Fruit fly (Drosophila melanogaster) whole organism, prepupa: ENCODE results near the gene P5CDh2.

Experiments used
- Blimp-1 ChIP-seq: fragments of 200-800 bp; sonication (Bioruptor generic); optimal IDR thresholded peaks from 3 replicates; lab custom pipeline; 2017; ENCODE audit warnings: missing biosample characterization, missing genetic modification characterization, mild to moderate bottlenecking, moderate library complexity, missing genetic modification reagents
- CG11294 ChIP-seq: fragments of 200-800 bp; sonication (Bioruptor generic); IDR thresholded peaks from 2 replicates; pipeline ENCODE4 v1.3.6; 2022; ENCODE audit warnings: missing biosample characterization, missing genetic modification characterization
- CG11762 ChIP-seq: fragments of 200-800 bp; sonication (Bioruptor generic); optimal IDR thresholded peaks from 3 replicates; lab custom pipeline; 2016; ENCODE audit warnings: missing biosample characterization, missing genetic modification characterization; ENCODE audit not compliant: insufficient read depth
- CG11902 ChIP-seq: fragments of 200-800 bp; sonication (Bioruptor generic); optimal IDR thresholded peaks from 3 replicates; lab custom pipeline; 2016; ENCODE audit warnings: missing biosample characterization, missing genetic modification characterization
- CG15336 ChIP-seq: fragments of 200-800 bp; sonication (Bioruptor generic); IDR thresholded peaks from 2 replicates; pipeline ENCODE4 v1.3.6; 2022; ENCODE audit warnings: missing biosample characterization, missing genetic modification characterization
- CG1621 ChIP-seq: fragments of 200-800 bp; sonication (Bioruptor generic); optimal IDR thresholded peaks from 3 replicates; lab custom pipeline; 2018; ENCODE audit warnings: missing biosample characterization, mild to moderate bottlenecking, missing genetic modification characterization
- CG16779 ChIP-seq: fragments of 200-800 bp; sonication (Bioruptor generic); optimal IDR thresholded peaks from 3 replicates; lab custom pipeline; 2017; ENCODE audit warnings: missing biosample characterization, mild to moderate bottlenecking, missing genetic modification characterization
- CG3032 ChIP-seq: fragments of 200-800 bp; optimal IDR thresholded peaks from 2 replicates; lab custom pipeline; 2019; ENCODE audit warnings: missing biosample characterization, mild to moderate bottlenecking, missing genetic modification characterization, moderate library complexity
- CG31627 ChIP-seq: fragments of 200-800 bp; sonication (Bioruptor generic); optimal IDR thresholded peaks from 3 replicates; lab custom pipeline; 2016; ENCODE audit warnings: missing biosample characterization, missing genetic modification characterization
- CG34406 ChIP-seq: fragments of 200-800 bp; sonication (Bioruptor generic); optimal IDR thresholded peaks from 3 replicates; lab custom pipeline; 2016; ENCODE audit warnings: missing biosample characterization, missing genetic modification characterization
- CG3919 ChIP-seq: fragments of 200-800 bp; sonication (Bioruptor generic); optimal IDR thresholded peaks from 3 replicates; lab custom pipeline; 2016; ENCODE audit warnings: missing biosample characterization, missing genetic modification characterization
- CG4318 ChIP-seq: fragments of 200-800 bp; sonication (Bioruptor generic); optimal IDR thresholded peaks from 3 replicates; lab custom pipeline; 2017; ENCODE audit warnings: missing biosample characterization, mild to moderate bottlenecking, missing genetic modification characterization
- CG6163 ChIP-seq: fragments of 200-800 bp; sonication (Bioruptor generic); IDR thresholded peaks from 3 replicates; pipeline ENCODE4 v1.3.6; 2022; ENCODE audit warnings: missing biosample characterization, missing genetic modification characterization
- CG6808 ChIP-seq: fragments of 200-800 bp; sonication (Bioruptor generic); optimal IDR thresholded peaks from 3 replicates; lab custom pipeline; 2017; ENCODE audit warnings: missing biosample characterization, missing genetic modification characterization, mild to moderate bottlenecking, moderate library complexity, missing genetic modification reagents
- CG8119 ChIP-seq: fragments of 200-800 bp; sonication (Bioruptor generic); IDR thresholded peaks from 3 replicates; pipeline ENCODE4 v1.3.6; 2022; ENCODE audit warnings: missing biosample characterization, missing genetic modification characterization
- CG9139 ChIP-seq: fragments of 200-800 bp; sonication (Bioruptor generic); optimal IDR thresholded peaks from 3 replicates; lab custom pipeline; 2017; ENCODE audit warnings: missing biosample characterization, mild to moderate bottlenecking, missing genetic modification characterization
- Eip75B ChIP-seq: fragments of 200-800 bp; sonication (Bioruptor generic); optimal IDR thresholded peaks from 3 replicates; lab custom pipeline; 2016; ENCODE audit warnings: missing biosample characterization, missing genetic modification characterization
- Eip78C ChIP-seq: fragments of 200-800 bp; sonication (Bioruptor generic); peaks from one replicate; lab custom pipeline; 2016; ENCODE audit warnings: missing biosample characterization, missing genetic modification characterization
- Eip93F ChIP-seq: fragments of 200-800 bp; sonication (Bioruptor generic); optimal IDR thresholded peaks from 2 replicates; lab custom pipeline; 2016; ENCODE audit warnings: missing biosample characterization, mild to moderate bottlenecking, missing genetic modification characterization
- Ets96B ChIP-seq: fragments of 200-800 bp; optimal IDR thresholded peaks from 2 replicates; lab custom pipeline; 2019; ENCODE audit warnings: missing biosample characterization, mild to moderate bottlenecking, missing genetic modification characterization, moderate library complexity
- Gug ChIP-seq: fragments of 200-800 bp; sonication (Bioruptor generic); IDR thresholded peaks from 2 replicates; pipeline ENCODE4 v1.3.6; 2022; ENCODE audit warnings: missing biosample characterization, missing genetic modification characterization
- Hr38 ChIP-seq: sonication (Bioruptor generic); optimal IDR thresholded peaks from 2 replicates; lab custom pipeline; 2016; ENCODE audit warnings: missing biosample characterization, missing genetic modification characterization
- Hr39 ChIP-seq: fragments of 200-800 bp; sonication (Bioruptor generic); optimal IDR thresholded peaks from 2 replicates; lab custom pipeline; 2016; ENCODE audit warnings: missing biosample characterization, missing genetic modification characterization
- OdsH ChIP-seq: fragments of 200-800 bp; sonication (Bioruptor generic); optimal IDR thresholded peaks from 3 replicates; lab custom pipeline; 2016; ENCODE audit warnings: missing biosample characterization, missing genetic modification characterization
- Smox ChIP-seq: fragments of 200-800 bp; sonication (Bioruptor generic); optimal IDR thresholded peaks from 3 replicates; lab custom pipeline; 2016; ENCODE audit warnings: missing biosample characterization, missing genetic modification characterization
- Sox14 ChIP-seq: fragments of 200-800 bp; sonication (Bioruptor generic); optimal IDR thresholded peaks from 3 replicates; lab custom pipeline; 2016; ENCODE audit warnings: missing biosample characterization, missing genetic modification characterization
- achi ChIP-seq: fragments of 200-800 bp; sonication (Bioruptor generic); optimal IDR thresholded peaks from 3 replicates; lab custom pipeline; 2016; ENCODE audit warnings: missing biosample characterization, missing genetic modification characterization
- cyc ChIP-seq: fragments of 200-800 bp; sonication (Bioruptor generic); optimal IDR thresholded peaks from 3 replicates; lab custom pipeline; 2016; ENCODE audit warnings: missing biosample characterization, missing genetic modification characterization
- dsx ChIP-seq: fragments of 200-800 bp; optimal IDR thresholded peaks from 3 replicates; lab custom pipeline; 2019; ENCODE audit warnings: missing biosample characterization, mild to moderate bottlenecking, missing genetic modification characterization, moderate library complexity; ENCODE audit not compliant: poor library complexity, severe bottlenecking
- eg ChIP-seq: fragments of 200-800 bp; sonication (Bioruptor generic); IDR thresholded peaks from 3 replicates; pipeline ENCODE4 v1.3.6; 2022; ENCODE audit warnings: missing biosample characterization, missing genetic modification characterization
- esn ChIP-seq: fragments of 200-800 bp; sonication (Bioruptor generic); optimal IDR thresholded peaks from 2 replicates; lab custom pipeline; 2016; ENCODE audit warnings: missing biosample characterization, mild to moderate bottlenecking, missing genetic modification characterization, moderate library complexity
- fd59A ChIP-seq: fragments of 200-800 bp; sonication (Bioruptor generic); optimal IDR thresholded peaks from 2 replicates; lab custom pipeline; 2017; ENCODE audit warnings: missing biosample characterization, mild to moderate bottlenecking, missing genetic modification characterization, missing genetic modification reagents
- fkh ChIP-seq: fragments of 200-800 bp; sonication (Bioruptor generic); optimal IDR thresholded peaks from 3 replicates; lab custom pipeline; 2017; ENCODE audit warnings: missing biosample characterization, mild to moderate bottlenecking, missing genetic modification characterization, moderate library complexity
- lz ChIP-seq: fragments of 200-800 bp; sonication (Bioruptor generic); optimal IDR thresholded peaks from 3 replicates; lab custom pipeline; 2016; ENCODE audit warnings: missing biosample characterization, missing genetic modification characterization
- spab ChIP-seq: fragments of 200-800 bp; sonication (Bioruptor generic); optimal IDR thresholded peaks from 2 replicates; lab custom pipeline; 2017; ENCODE audit warnings: missing biosample characterization, mild to moderate bottlenecking, missing genetic modification characterization, missing genetic modification reagents
- topi ChIP-seq: fragments of 200-800 bp; sonication (Bioruptor generic); optimal IDR thresholded peaks from 3 replicates; lab custom pipeline; 2016; ENCODE audit warnings: missing biosample characterization, missing genetic modification characterization

The P5CDh2 gene

dm6 chr3R:21922674-21923323, 45.1 kb downstream of the P5CDh2 start (continued):
- TF ChIP-seq CG3919 (GFP tag; lab: Kevin White, UChicago): peak; percentile 72
- peak; percentile 46; the same call in 2 of the 3 replicates for TF ChIP-seq CG6163 (GFP tag; lab: Robert Waterston, UW)
- peak; percentile 60 for TF ChIP-seq CG11902
- TF ChIP-seq CG16779: peak; percentile 63
- TF ChIP-seq Eip75B (GFP tag; lab: Kevin White, UChicago): peak; percentile 60
- peak; percentile 26 for TF ChIP-seq esn (GFP tag; lab: Kevin White, UChicago)
- peak; percentile 26 for TF ChIP-seq lz (GFP tag; lab: Kevin White, UChicago)
- TF ChIP-seq CG3032: peak; percentile 95
- no peak for TF ChIP-seq Eip93F
- peak; percentile 93 for TF ChIP-seq Ets96B (tag; lab: Kevin White, UChicago)
- TF ChIP-seq CG11294 (GFP tag; lab: Robert Waterston, UW): no peak
- peak; percentile 63 for TF ChIP-seq CG11762 (GFP tag; lab: Kevin White, UChicago)
- TF ChIP-seq Blimp-1 (GFP tag; lab: Kevin White, UChicago): peak; percentile 90
- peak; percentile 71 for TF ChIP-seq achi (GFP tag; lab: Kevin White, UChicago)
- TF ChIP-seq Smox (GFP tag; lab: Kevin White, UChicago): peak; percentile 14
- peak; percentile 59 for TF ChIP-seq CG34406 (GFP tag; lab: Kevin White, UChicago)
- peak; percentile 93 for TF ChIP-seq dsx
- peak; percentile 87 for TF ChIP-seq fd59A (GFP tag; lab: Kevin White, UChicago)
- TF ChIP-seq OdsH (GFP tag; lab: Kevin White, UChicago): peak; percentile 76
- TF ChIP-seq Hr38: no peak
- peak; percentile 66 for TF ChIP-seq Sox14 (GFP tag; lab: Kevin White, UChicago)
- TF ChIP-seq cyc (GFP tag; lab: Kevin White, UChicago): peak; percentile 25
- TF ChIP-seq Gug (GFP tag; lab: Robert Waterston, UW): 0 out of 2 replicates have a peak, but pooled peaks have one; percentile 23
- peak; percentile 51 for TF ChIP-seq CG15336 (GFP tag; lab: Robert Waterston, UW)
- TF ChIP-seq eg: no peak
- peak; percentile 94 for TF ChIP-seq Eip78C (GFP tag; lab: Kevin White, UChicago)
- peak; percentile 51; the same call in 2 of the 3 replicates for TF ChIP-seq CG8119 (GFP tag; lab: Robert Waterston, UW)
- no peak for TF ChIP-seq fkh
- peak; percentile 20 for TF ChIP-seq CG4318 (GFP tag; lab: Kevin White, UChicago)
- peak; percentile 18 for TF ChIP-seq CG31627 (GFP tag; lab: Kevin White, UChicago)
- peak; percentile 50 for TF ChIP-seq topi (GFP tag; lab: Kevin White, UChicago)

- TF ChIP-seq Eip78C (GFP tag; lab: Kevin White, UChicago) (peak; percentile 28), Hr39 (GFP tag; lab: Kevin White, UChicago) (no peak), spab (GFP tag; lab: Kevin White, UChicago) (no peak)
- TF ChIP-seq, all 60 proteins: peak for 1
These were observed 46.0 kb downstream of the P5CDh2 start for dm6 chr3R:21923742-21924141.

- TF ChIP-seq esn (GFP tag; lab: Kevin White, UChicago) (no peak), CG34406 (GFP tag; lab: Kevin White, UChicago) (no peak), CG6808 (GFP tag; lab: Kevin White, UChicago) (no peak), CG1621 (tag; lab: Kevin White, UChicago) (no peak), Blimp-1 (GFP tag; lab: Kevin White, UChicago) (no peak), CG11762 (GFP tag; lab: Kevin White, UChicago) (no peak), Hr38 (no peak), dsx (no peak), CG9139 (no peak)
These were observed 50.5 kb downstream of the P5CDh2 start for dm6 chr3R:21928214-21928613.
